Worm (Caenorhabditis elegans): ENCODE measurements around the gene F41E6.7.
"Not testable (repeated sequence)": the region's sequence is repeated elsewhere in the genome, so short reads cannot be mapped to it uniquely, and the experiment has no call there.

F41E6.7 gene

ce11 chrV:8588079-8588478 is 11.0 kb downstream of the F41E6.7 start, which contains the start of gene C10B5.3:
C10B5.3 (minus strand) TSS chrV:8588179.
- TF ChIP-seq fkh-6 (tag; optimal IDR thresholded peaks at IDR 0.05) (no peak), pax-1 (tag; optimal IDR thresholded peaks at IDR 0.05) (no peak), odd-2 (tag; optimal IDR thresholded peaks at IDR 0.05) (no peak), mec-3 (tag; optimal IDR thresholded peaks at IDR 0.05; ENCODE audit: borderline replicate concordance) (no peak), ztf-16 (tag; optimal IDR thresholded peaks at IDR 0.05) (no peak), sox-4 (tag; optimal IDR thresholded peaks at IDR 0.05) (no peak), K09A11.1 (tag; optimal IDR thresholded peaks at IDR 0.05; ENCODE audit: insufficient read depth) (no peak), elt-2 (tag; optimal IDR thresholded peaks at IDR 0.05) (no peak), sdc-2 (tag; optimal IDR thresholded peaks at IDR 0.05) (no peak), dve-1 (tag; optimal IDR thresholded peaks at IDR 0.05) (no peak), K02D7.2 (tag; optimal IDR thresholded peaks at IDR 0.05) (no peak), ceh-48 (tag; optimal IDR thresholded peaks at IDR 0.05) (no peak), pha-4 (tag; optimal IDR thresholded peaks at IDR 0.05) (no peak), fax-1 (tag; optimal IDR thresholded peaks at IDR 0.05) (no peak), pros-1 (tag; optimal IDR thresholded peaks at IDR 0.05) (no peak), rnt-1 (tag; optimal IDR thresholded peaks at IDR 0.05) (no peak), T23F11.4 (GFP tag; optimal IDR thresholded peaks at IDR 0.05) (no peak), eyg-1 (tag; optimal IDR thresholded peaks at IDR 0.05) (no peak)

ce11 chrV:8586920-8587319 is 12.2 kb downstream of the F41E6.7 start:
- TF ChIP-seq nhr-11 (tag; optimal IDR thresholded peaks at IDR 0.05) (no peak), elt-2 (tag; optimal IDR thresholded peaks at IDR 0.05) (peak; percentile 19)

ce11 chrV:8586472-8586871 is 12.6 kb downstream of the F41E6.7 start:
- TF ChIP-seq tbx-2 (tag; optimal IDR thresholded peaks at IDR 0.05) (no peak), pax-1 (tag; optimal IDR thresholded peaks at IDR 0.05) (no peak), syd-9 (tag; optimal IDR thresholded peaks at IDR 0.05) (no peak), elt-4 (tag; optimal IDR thresholded peaks at IDR 0.05) (no peak), K09A11.1 (tag; optimal IDR thresholded peaks at IDR 0.05; ENCODE audit: insufficient read depth) (no peak), pqm-1 (tag; optimal IDR thresholded peaks at IDR 0.05) (no peak), eyg-1 (tag; optimal IDR thresholded peaks at IDR 0.05) (no peak), sox-4 (tag; optimal IDR thresholded peaks at IDR 0.05) (no peak), hlh-30 (tag; optimal IDR thresholded peaks at IDR 0.05; ENCODE audit: insufficient read depth) (no peak), mec-3 (tag; optimal IDR thresholded peaks at IDR 0.05; ENCODE audit: borderline replicate concordance) (no peak), pha-4 (tag; optimal IDR thresholded peaks at IDR 0.05) (no peak), fkh-10 (GFP tag; optimal IDR thresholded peaks at IDR 0.05) (no peak), pha-2 (tag; optimal IDR thresholded peaks at IDR 0.05) (no peak), ztf-16 (tag; optimal IDR thresholded peaks at IDR 0.05) (no peak), ttx-3 (tag; optimal IDR thresholded peaks at IDR 0.05) (no peak)

ce11 chrV:8580961-8581360 is 18.1 kb downstream of the F41E6.7 start, which contains the start of gene C10B5.1:
C10B5.1 (plus strand) TSS chrV:8581261.
- TF ChIP-seq ceh-6 (GFP tag; optimal IDR thresholded peaks at IDR 0.05) (no peak), fax-1 (tag; optimal IDR thresholded peaks at IDR 0.05) (no peak)

- not testable (repeated sequence) for TF ChIP-seq mec-3 (tag; optimal IDR thresholded peaks at IDR 0.05; ENCODE audit: borderline replicate concordance); ztf-16 (tag; optimal IDR thresholded peaks at IDR 0.05); eyg-1 (tag; optimal IDR thresholded peaks at IDR 0.05)
Measured at ce11 chrV:8574762-8575161, 24.3 kb downstream of the F41E6.7 start, which contains the start of gene F25G6.1. F25G6.1 (plus strand) TSS chrV:8575062.

- TF ChIP-seq nfya-1 (tag; optimal IDR thresholded peaks at IDR 0.05) (peak; percentile 40), K02D7.2 (tag; optimal IDR thresholded peaks at IDR 0.05) (no peak), ceh-14 (tag; optimal IDR thresholded peaks at IDR 0.05) (peak; percentile 12), ceh-6 (GFP tag; optimal IDR thresholded peaks at IDR 0.05) (no peak)
Measured at ce11 chrV:8569841-8570361, 29.2 kb downstream of the F41E6.7 start, which contains the start of the genes F25G6.9 and symk-1. F25G6.9 (minus strand) TSS chrV:8570000. symk-1 (plus strand) TSS chrV:8570311.

Measured in whole organism, late embryonic.